Fruit fly (Drosophila melanogaster) whole organism, embryonic: ENCODE results near the gene Cyp310a1.

Source experiments
- Ada2b ChIP-seq: fragments of 200-800 bp; sonication (Bioruptor generic); IDR thresholded peaks from 2 replicates; pipeline ENCODE4 v1.3.6; 2022; ENCODE audit warnings: missing biosample characterization, missing genetic modification characterization
- Atf3 ChIP-seq: fragments of 200-800 bp; sonication (Bioruptor generic); optimal IDR thresholded peaks from 3 replicates; lab custom pipeline; 2016; ENCODE audit warnings: missing biosample characterization, missing genetic modification characterization
- CG10209 ChIP-seq: fragments of 200-800 bp; sonication (Bioruptor generic); optimal IDR thresholded peaks from 3 replicates; lab custom pipeline; 2017; ENCODE audit warnings: missing biosample characterization, mild to moderate bottlenecking, missing genetic modification characterization, missing genetic modification reagents
- CG10462 ChIP-seq: fragments of 200-800 bp; sonication (Bioruptor generic); optimal IDR thresholded peaks from 2 replicates; lab custom pipeline; 2016; ENCODE audit warnings: missing biosample characterization, missing genetic modification characterization
- CG11085 ChIP-seq: fragments of 200-800 bp; sonication (Bioruptor generic); IDR thresholded peaks from 2 replicates; pipeline ENCODE4 v1.3.6; 2022; ENCODE audit warnings: missing biosample characterization, missing genetic modification characterization
- CG11696 ChIP-seq: fragments of 200-800 bp; sonication (Bioruptor generic); IDR thresholded peaks from 2 replicates; pipeline ENCODE4 v1.3.6; 2022; ENCODE audit warnings: missing biosample characterization, missing genetic modification characterization
- CG12071 ChIP-seq: fragments of 200-800 bp; sonication (Bioruptor generic); optimal IDR thresholded peaks from 3 replicates; lab custom pipeline; 2018; ENCODE audit warnings: missing biosample characterization, mild to moderate bottlenecking, missing genetic modification characterization
- CG12236 ChIP-seq: fragments of 200-800 bp; sonication (Bioruptor generic); optimal IDR thresholded peaks from 2 replicates; lab custom pipeline; 2016; ENCODE audit warnings: missing biosample characterization, missing genetic modification characterization
- CG13296 ChIP-seq: fragments of 200-800 bp; sonication (Bioruptor generic); optimal IDR thresholded peaks from 3 replicates; lab custom pipeline; 2018; ENCODE audit warnings: missing biosample characterization, mild to moderate bottlenecking, missing genetic modification characterization
- CG16779 ChIP-seq: fragments of 200-800 bp; sonication (Bioruptor generic); IDR thresholded peaks from 2 replicates; pipeline ENCODE4 v1.3.6; 2022; ENCODE audit warnings: missing biosample characterization, missing genetic modification characterization
- CG17361 ChIP-seq: fragments of 200-800 bp; sonication (Bioruptor generic); IDR thresholded peaks from 3 replicates; pipeline ENCODE4 v1.3.6; 2022; ENCODE audit warnings: missing biosample characterization, missing genetic modification characterization
- CG17829 ChIP-seq: fragments of 200-800 bp; optimal IDR thresholded peaks from 2 replicates; lab custom pipeline; 2019; ENCODE audit warnings: missing biosample characterization, mild to moderate bottlenecking, missing genetic modification characterization, moderate library complexity
- CG2116 ChIP-seq: fragments of 200-800 bp; sonication (Bioruptor generic); optimal IDR thresholded peaks from 3 replicates; lab custom pipeline; 2018; ENCODE audit warnings: missing biosample characterization, mild to moderate bottlenecking, missing genetic modification characterization
- CG2875 ChIP-seq: fragments of 200-800 bp; sonication (Bioruptor generic); optimal IDR thresholded peaks from 2 replicates; lab custom pipeline; 2017; ENCODE audit warnings: missing biosample characterization, mild to moderate bottlenecking, missing genetic modification characterization, missing genetic modification reagents
- CG3407 ChIP-seq: fragments of 200-800 bp; sonication (Bioruptor generic); optimal IDR thresholded peaks from 2 replicates; lab custom pipeline; 2018; ENCODE audit warnings: missing biosample characterization, mild to moderate bottlenecking, missing genetic modification characterization
- CG34376 ChIP-seq: fragments of 200-800 bp; sonication (Bioruptor generic); optimal IDR thresholded peaks from 2 replicates; lab custom pipeline; 2018; ENCODE audit warnings: missing biosample characterization, mild to moderate bottlenecking, missing genetic modification characterization
- CG4282 ChIP-seq: fragments of 200-800 bp; sonication (Bioruptor generic); optimal IDR thresholded peaks from 2 replicates; lab custom pipeline; 2016; ENCODE audit warnings: missing biosample characterization, missing genetic modification characterization
- CG43689 ChIP-seq: fragments of 200-800 bp; sonication (Bioruptor generic); IDR thresholded peaks from 2 replicates; pipeline ENCODE4 v1.3.6; 2022; ENCODE audit warnings: missing biosample characterization, missing genetic modification characterization
- CG7987 ChIP-seq: fragments of 200-800 bp; sonication (Bioruptor generic); optimal IDR thresholded peaks from 2 replicates; lab custom pipeline; 2018; ENCODE audit warnings: missing biosample characterization, mild to moderate bottlenecking, missing genetic modification characterization, moderate library complexity
- CG8944 ChIP-seq: fragments of 200-800 bp; sonication (Bioruptor generic); optimal IDR thresholded peaks from 3 replicates; lab custom pipeline; 2016; ENCODE audit warnings: missing biosample characterization, missing genetic modification characterization
- CG9215 ChIP-seq: fragments of 200-800 bp; sonication (Bioruptor generic); IDR thresholded peaks from 2 replicates; pipeline ENCODE4 v1.3.6; 2022; ENCODE audit warnings: missing biosample characterization, missing genetic modification characterization
- CG9609 ChIP-seq: fragments of 200-800 bp; sonication (Bioruptor generic); optimal IDR thresholded peaks from 3 replicates; lab custom pipeline; 2016; ENCODE audit warnings: missing biosample characterization, missing genetic modification characterization
- CG9727 ChIP-seq: fragments of 200-800 bp; sonication (Bioruptor generic); optimal IDR thresholded peaks from 3 replicates; lab custom pipeline; 2017; ENCODE audit warnings: missing biosample characterization, mild to moderate bottlenecking, missing genetic modification characterization
- CrebB ChIP-seq: fragments of 200-800 bp; sonication (Bioruptor generic); optimal IDR thresholded peaks from 3 replicates; lab custom pipeline; 2018; ENCODE audit warnings: missing biosample characterization, mild to moderate bottlenecking, missing genetic modification characterization
- D19B ChIP-seq: fragments of 200-800 bp; sonication (Bioruptor generic); optimal IDR thresholded peaks from 2 replicates; lab custom pipeline; 2017; ENCODE audit warnings: missing biosample characterization, mild to moderate bottlenecking, missing genetic modification characterization
- Dbx ChIP-seq: fragments of 200-800 bp; sonication (Bioruptor generic); IDR thresholded peaks from 3 replicates; pipeline ENCODE4 v1.3.6; 2022; ENCODE audit warnings: missing biosample characterization, missing genetic modification characterization
- Meics ChIP-seq: fragments of 200-800 bp; sonication (Bioruptor generic); optimal IDR thresholded peaks from 2 replicates; lab custom pipeline; 2017; ENCODE audit warnings: missing biosample characterization, mild to moderate bottlenecking, missing genetic modification characterization
- Neu2 ChIP-seq: fragments of 200-800 bp; sonication (Bioruptor generic); optimal IDR thresholded peaks from 3 replicates; lab custom pipeline; 2016; ENCODE audit warnings: missing biosample characterization, missing genetic modification characterization, borderline replicate concordance
- Poxn ChIP-seq: fragments of 200-800 bp; sonication (Bioruptor generic); IDR thresholded peaks from 2 replicates; pipeline ENCODE4 v1.3.6; 2022; ENCODE audit warnings: missing biosample characterization, missing genetic modification characterization
- Side ChIP-seq: fragments of 200-800 bp; sonication (Bioruptor generic); optimal IDR thresholded peaks from 2 replicates; lab custom pipeline; 2016; ENCODE audit warnings: missing biosample characterization, missing genetic modification characterization
- ato ChIP-seq: fragments of 200-800 bp; sonication (Bioruptor generic); IDR thresholded peaks from 2 replicates; pipeline ENCODE4 v1.3.6; 2022; ENCODE audit warnings: missing biosample characterization, missing genetic modification characterization; ENCODE audit not compliant: partially characterized antibody
- bsh ChIP-seq, 2 experiments: fragments of 200-800 bp; sonication (Bioruptor generic); optimal IDR thresholded peaks; 2 replicates each; lab custom pipeline; 2017 to 2018; ENCODE audit warnings: mild to moderate bottlenecking in 2 of 2, missing biosample characterization in 2 of 2, missing genetic modification characterization in 2 of 2, moderate library complexity in 1 of 2
- da ChIP-seq: fragments of 200-800 bp; sonication (Bioruptor generic); optimal IDR thresholded peaks from 2 replicates; lab custom pipeline; 2016; ENCODE audit warnings: missing biosample characterization, missing genetic modification characterization
- dimm ChIP-seq: fragments of 200-800 bp; sonication (Bioruptor generic); IDR thresholded peaks from 2 replicates; pipeline ENCODE4 v1.3.6; 2022; ENCODE audit warnings: missing biosample characterization, missing genetic modification characterization
- disco-r ChIP-seq: fragments of 200-800 bp; sonication (Bioruptor generic); optimal IDR thresholded peaks from 2 replicates; lab custom pipeline; 2016; ENCODE audit warnings: missing biosample characterization, missing genetic modification characterization
- dm ChIP-seq: fragments of 200-800 bp; sonication (Bioruptor generic); optimal IDR thresholded peaks from 3 replicates; lab custom pipeline; 2016; ENCODE audit warnings: missing biosample characterization, missing genetic modification characterization
- dysf ChIP-seq: fragments of 200-800 bp; sonication (Bioruptor generic); IDR thresholded peaks from 3 replicates; pipeline ENCODE4 v1.3.6; 2022; ENCODE audit warnings: missing biosample characterization, missing genetic modification characterization
- ewg ChIP-seq: fragments of 200-800 bp; sonication (Bioruptor generic); optimal IDR thresholded peaks from 3 replicates; lab custom pipeline; 2017; ENCODE audit warnings: mild to moderate bottlenecking, missing biosample characterization, missing genetic modification reagents, missing genetic modification characterization
- gcm ChIP-seq: fragments of 200-800 bp; sonication (Bioruptor generic); optimal IDR thresholded peaks from 2 replicates; lab custom pipeline; 2019; ENCODE audit warnings: missing biosample characterization, mild to moderate bottlenecking, missing genetic modification characterization, moderate library complexity
- gsb ChIP-seq: fragments of 200-800 bp; sonication (Bioruptor generic); IDR thresholded peaks from 2 replicates; pipeline ENCODE4 v1.3.6; 2022; ENCODE audit warnings: missing biosample characterization, missing genetic modification characterization
- jumu ChIP-seq: fragments of 200-800 bp; sonication (Bioruptor generic); optimal IDR thresholded peaks from 3 replicates; lab custom pipeline; 2016; ENCODE audit warnings: missing biosample characterization, missing genetic modification characterization
- maf-S ChIP-seq: fragments of 200-800 bp; sonication (Bioruptor generic); optimal IDR thresholded peaks from 2 replicates; lab custom pipeline; 2016; ENCODE audit warnings: missing biosample characterization, missing genetic modification characterization
- nmo ChIP-seq: fragments of 200-800 bp; sonication (Bioruptor generic); optimal IDR thresholded peaks from 2 replicates; lab custom pipeline; 2018; ENCODE audit warnings: missing biosample characterization, mild to moderate bottlenecking, missing genetic modification characterization, moderate library complexity
- ranshi ChIP-seq: fragments of 200-800 bp; sonication (Bioruptor generic); IDR thresholded peaks from 2 replicates; pipeline ENCODE4 v1.3.6; 2022; ENCODE audit warnings: missing biosample characterization, missing genetic modification characterization
- row ChIP-seq: fragments of 200-800 bp; sonication (Bioruptor generic); IDR thresholded peaks from 3 replicates; pipeline ENCODE4 v1.3.6; 2022; ENCODE audit warnings: missing biosample characterization, missing genetic modification characterization
- run ChIP-seq: fragments of 200-800 bp; sonication (Bioruptor generic); optimal IDR thresholded peaks from 3 replicates; lab custom pipeline; 2018; ENCODE audit warnings: missing biosample characterization, mild to moderate bottlenecking, missing genetic modification characterization
- sd ChIP-seq: fragments of 200-800 bp; sonication (Bioruptor generic); optimal IDR thresholded peaks from 3 replicates; lab custom pipeline; 2018; ENCODE audit warnings: missing biosample characterization, mild to moderate bottlenecking, missing genetic modification characterization, moderate library complexity
- sens-2 ChIP-seq: fragments of 200-800 bp; sonication (Bioruptor generic); IDR thresholded peaks from 2 replicates; pipeline ENCODE4 v1.3.6; 2022; ENCODE audit warnings: missing biosample characterization, missing genetic modification characterization
- slbo ChIP-seq: fragments of 200-800 bp; sonication (Bioruptor generic); IDR thresholded peaks from 2 replicates; pipeline ENCODE4 v1.3.6; 2022; ENCODE audit warnings: missing biosample characterization, missing genetic modification characterization
- stc ChIP-seq: fragments of 200-800 bp; sonication (Bioruptor generic); IDR thresholded peaks from 2 replicates; pipeline ENCODE4 v1.3.6; 2022; ENCODE audit warnings: missing biosample characterization, missing genetic modification characterization
- tgo ChIP-seq: fragments of 200-800 bp; sonication (Bioruptor generic); IDR thresholded peaks from 3 replicates; pipeline ENCODE4 v1.3.6; 2022; ENCODE audit warnings: missing biosample characterization, missing genetic modification characterization

Gene Cyp310a1

DNA sequence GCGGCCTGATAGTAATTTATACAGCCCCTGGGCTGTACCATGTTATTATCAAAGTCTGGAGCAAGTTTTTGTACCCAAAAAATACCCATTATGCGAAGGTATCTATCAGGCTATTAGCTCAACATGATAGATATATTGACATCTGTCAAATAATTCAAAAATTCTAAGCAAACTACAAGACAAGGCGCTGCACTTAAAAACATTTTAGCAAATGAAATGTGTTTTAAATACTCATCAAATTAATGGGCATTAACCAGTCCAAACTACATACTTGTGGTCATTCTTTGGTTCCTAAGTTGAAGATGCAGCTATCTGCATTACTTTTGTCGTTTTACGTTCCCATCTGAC, 492 bp upstream of the Cyp310a1 start (continued):
- peak; percentile 2 for TF ChIP-seq run (tag; lab: Kevin White, UChicago)
- peak; percentile 52 for TF ChIP-seq Neu2 (GFP tag; lab: Kevin White, UChicago)
- TF ChIP-seq CG12071, result peak; percentile 51
- TF ChIP-seq CG3407, result peak; percentile 41
- peak; percentile 46 for TF ChIP-seq jumu (GFP tag; lab: Kevin White, UChicago)
- TF ChIP-seq CG10209, result peak; percentile 12
- peak; percentile 27; the same call in 1 of the 2 replicates for TF ChIP-seq dimm (GFP tag; lab: Robert Waterston, UW)
- TF ChIP-seq slbo (GFP tag; lab: Robert Waterston, UW), result peak; percentile 44
- TF ChIP-seq CG13296 (GFP tag; lab: Kevin White, UChicago), result no peak
- 0 out of 2 replicates have a peak, but pooled peaks have one; percentile 35 for TF ChIP-seq gsb
- TF ChIP-seq CG7987, result peak; percentile 27
- TF ChIP-seq CG10462 (GFP tag; lab: Kevin White, UChicago), result peak; percentile 33
- TF ChIP-seq sd (tag; lab: Kevin White, UChicago), result peak; percentile 14
- TF ChIP-seq ato (GFP tag; lab: Robert Waterston, UW), result no peak
- peak; percentile 70 for TF ChIP-seq tgo (GFP tag; lab: Robert Waterston, UW)
- peak; percentile 44 for TF ChIP-seq Meics (GFP tag; lab: Kevin White, UChicago)
- peak; percentile 43 for TF ChIP-seq ewg (GFP tag; lab: Kevin White, UChicago)
- no peak for TF ChIP-seq disco-r (GFP tag; lab: Kevin White, UChicago)
- no peak for TF ChIP-seq dm
- peak; percentile 69 for TF ChIP-seq CG2875
- TF ChIP-seq ranshi (GFP tag; lab: Robert Waterston, UW), result peak; percentile 56; the same call in 1 of the 2 replicates
- no peak for TF ChIP-seq Dbx (GFP tag; lab: Robert Waterston, UW)
- TF ChIP-seq CG11696 (GFP tag; lab: Robert Waterston, UW), result peak; percentile 60; the same call in 1 of the 2 replicates
- no peak for TF ChIP-seq da (GFP tag; lab: Kevin White, UChicago)
- no peak for TF ChIP-seq CG16779 (GFP tag; lab: Robert Waterston, UW)
- TF ChIP-seq Poxn (GFP tag; lab: Robert Waterston, UW), result no peak
- TF ChIP-seq CG9215, result no peak; the same call in 1 of the 2 replicates
- peak; percentile 10 for TF ChIP-seq CG2116
- peak; percentile 15 for TF ChIP-seq Atf3 (GFP tag; lab: Kevin White, UChicago)
- TF ChIP-seq CG17829 (tag; lab: Kevin White, UChicago), result peak; percentile 86
- peak; percentile 71 for TF ChIP-seq row (GFP tag; lab: Robert Waterston, UW)
- no peak for TF ChIP-seq CG34376 (GFP tag; lab: Kevin White, UChicago)
- peak; percentile 86 for TF ChIP-seq CG17361 (GFP tag; lab: Robert Waterston, UW)
- TF ChIP-seq dysf (GFP tag; lab: Robert Waterston, UW), result peak; percentile 69; the same call in 1 of the 3 replicates
- peak; percentile 52 for TF ChIP-seq Side (GFP tag; lab: Kevin White, UChicago)
- TF ChIP-seq bsh (GFP tag; optimal IDR thresholded peaks at IDR 0.05; lab: Kevin White, UChicago), result peak in 1 of 2 experiments; percentile 76
- TF ChIP-seq CG8944 (GFP tag; lab: Kevin White, UChicago), result peak; percentile 27
- peak; percentile 15 for TF ChIP-seq maf-S (GFP tag; lab: Kevin White, UChicago)
- no peak for TF ChIP-seq gcm (GFP tag; lab: Kevin White, UChicago)
- TF ChIP-seq CG43689, result no peak
- peak; percentile 90 for TF ChIP-seq nmo (GFP tag; lab: Kevin White, UChicago)
- peak; percentile 91 for TF ChIP-seq D19B (GFP tag; lab: Kevin White, UChicago)
- TF ChIP-seq Ada2b, result peak; percentile 34; the same call in 1 of the 2 replicates
- TF ChIP-seq CG9727 (GFP tag; lab: Kevin White, UChicago), result peak; percentile 79
- TF ChIP-seq CrebB, result no peak
- TF ChIP-seq CG9609 (GFP tag; lab: Kevin White, UChicago), result no peak
- no peak for TF ChIP-seq CG12236 (GFP tag; lab: Kevin White, UChicago)
- peak; percentile 56; the same call in 1 of the 2 replicates for TF ChIP-seq sens-2 (GFP tag; lab: Robert Waterston, UW)
- peak; percentile 34; the same call in 1 of the 2 replicates for TF ChIP-seq stc
- TF ChIP-seq CG11085 (GFP tag; lab: Robert Waterston, UW), result 0 out of 2 replicates have a peak, but pooled peaks have one; percentile 41
- TF ChIP-seq CG4282 (GFP tag; lab: Kevin White, UChicago), result no peak
